Worm (Caenorhabditis elegans): ENCODE data around the gene ima-3.

ce11 chrIV:7530226-7531070 lies 31.0 kb downstream of the ima-3 start:
- TF ChIP-seq unc-39 (tag; optimal IDR thresholded peaks at IDR 0.05) = no peak
- TF ChIP-seq nhr-76 (tag; optimal IDR thresholded peaks at IDR 0.05) = no peak
- no peak for TF ChIP-seq nhr-237 (tag; optimal IDR thresholded peaks at IDR 0.05)
- no peak for TF ChIP-seq unc-120 (tag; optimal IDR thresholded peaks at IDR 0.05; ENCODE audit: poor library complexity, severe bottlenecking)
- no peak for TF ChIP-seq snpc-4 (tag; optimal IDR thresholded peaks at IDR 0.05)
- no peak for TF ChIP-seq lsy-2 (tag; optimal IDR thresholded peaks at IDR 0.05)
- TF ChIP-seq tbx-8 (GFP tag; optimal IDR thresholded peaks at IDR 0.05) = no peak
- no peak for TF ChIP-seq cnd-1 (tag; optimal IDR thresholded peaks at IDR 0.05)
- no peak for TF ChIP-seq M03D4.4 (tag; optimal IDR thresholded peaks at IDR 0.05)
- no peak for TF ChIP-seq unc-62 (GFP tag; optimal IDR thresholded peaks at IDR 0.05)
- TF ChIP-seq mep-1 (tag; optimal IDR thresholded peaks at IDR 0.05) = no peak
- no peak for TF ChIP-seq nhr-28 (tag; optimal IDR thresholded peaks at IDR 0.05)
- no peak for TF ChIP-seq elt-1 (tag; optimal IDR thresholded peaks at IDR 0.05; ENCODE audit: borderline replicate concordance, insufficient read depth)
- no peak for TF ChIP-seq lin-13 (tag; optimal IDR thresholded peaks at IDR 0.05)
